Worm (Caenorhabditis elegans) whole organism, L4 larva: ENCODE results near the gene fbxb-118.

ENCODE experiments used
- T20F7.1 ChIP-seq: fragments of 200-800 bp; sonication (Bioruptor generic); optimal IDR thresholded peaks from 2 replicates; lab custom pipeline; 2018; ENCODE audit warnings: mild to moderate bottlenecking, missing genetic modification characterization, missing compliant biosample characterization
- aly-2 ChIP-seq: sonication (generic microtip); optimal IDR thresholded peaks from 2 replicates; lab custom pipeline; 2018; ENCODE audit warnings: missing biosample characterization, missing genetic modification characterization
- ces-1 ChIP-seq: fragments of 150-350 bp; sonication (generic microtip); optimal IDR thresholded peaks from 4 replicates; lab custom pipeline; 2014; ENCODE audit warnings: missing biosample characterization, missing genetic modification reagents, missing genetic modification characterization
- daf-12 ChIP-seq: fragments of 150-350 bp; optimal IDR thresholded peaks from 2 replicates; lab custom pipeline; 2014; ENCODE audit warnings: missing biosample characterization, missing genetic modification reagents, missing genetic modification characterization
- dve-1 ChIP-seq: sonication (generic microtip); optimal IDR thresholded peaks from 2 replicates; lab custom pipeline; 2017; ENCODE audit warnings: antibody characterized with exemption, mild to moderate bottlenecking, missing genetic modification characterization, missing compliant biosample characterization; ENCODE audit not compliant: insufficient read depth
- nhr-28 ChIP-seq: fragments of 150-350 bp; optimal IDR thresholded peaks from 2 replicates; lab custom pipeline; 2014; ENCODE audit warnings: missing biosample characterization, missing genetic modification characterization
- saeg-2 ChIP-seq: fragments of 200-800 bp; sonication (Bioruptor generic); IDR thresholded peaks from 2 replicates; pipeline ENCODE4 v1.3.6; 2022; ENCODE audit warnings: missing genetic modification reagents, missing genetic modification characterization, missing compliant biosample characterization
- unc-62 ChIP-seq, 3 experiments: fragments of 150-350 bp in 1 of 3; sonication (generic microtip); optimal IDR thresholded peaks in 2 of 3; peaks in 1 of 3; 1 replicate in 1 of 3; 2 replicates in 2 of 3; lab custom pipeline; 2014 to 2017; ENCODE audit warnings: missing biosample characterization in 3 of 3, missing genetic modification characterization in 3 of 3, missing genetic modification reagents in 3 of 3, missing genotype in 1 of 3

- TF ChIP-seq unc-62 (GFP tag; optimal IDR thresholded peaks at IDR 0.05 in 1 of 2; lab: Kevin White, UChicago) = no peak
- no peak for TF ChIP-seq unc-62 (tag; optimal IDR thresholded peaks at IDR 0.05; lab: Kevin White, UChicago)
- TF ChIP-seq daf-12 = no peak
- TF ChIP-seq nhr-28 (tag; lab: Kevin White, UChicago) = no peak
- TF ChIP-seq dve-1 (tag; lab: Kevin White, UChicago) = peak; percentile 10
- TF ChIP-seq aly-2 = no peak
- no peak for TF ChIP-seq saeg-2 (GFP tag; lab: Robert Waterston, UW)
- TF ChIP-seq ces-1 = no peak
- no peak for TF ChIP-seq T20F7.1
Measured at ce11 chrII:4094030-4094846, 30.3 kb upstream of the fbxb-118 start.
